Fruit fly (Drosophila melanogaster) whole organism, embryonic: Measurements from ENCODE around the gene Naa80.

Source experiments
- CG10274 ChIP-seq: fragments of 200-800 bp; sonication (Bioruptor generic); optimal IDR thresholded peaks from 3 replicates; lab custom pipeline; 2017; ENCODE audit warnings: missing biosample characterization, mild to moderate bottlenecking, missing genetic modification characterization
- CG12071 ChIP-seq: fragments of 200-800 bp; sonication (Bioruptor generic); optimal IDR thresholded peaks from 3 replicates; lab custom pipeline; 2018; ENCODE audit warnings: missing biosample characterization, mild to moderate bottlenecking, missing genetic modification characterization
- CG12299 ChIP-seq: fragments of 200-800 bp; sonication (Bioruptor generic); optimal IDR thresholded peaks from 2 replicates; lab custom pipeline; 2018; ENCODE audit warnings: missing biosample characterization, mild to moderate bottlenecking, missing genetic modification characterization
- CG12659 ChIP-seq: fragments of 200-800 bp; sonication (Bioruptor generic); optimal IDR thresholded peaks from 3 replicates; lab custom pipeline; 2017; ENCODE audit warnings: mild to moderate bottlenecking, missing biosample characterization, missing genetic modification reagents, missing genetic modification characterization
- CG13424 ChIP-seq: fragments of 200-800 bp; sonication (Bioruptor generic); optimal IDR thresholded peaks from 2 replicates; lab custom pipeline; 2019; ENCODE audit warnings: missing biosample characterization, mild to moderate bottlenecking, missing genetic modification characterization, moderate library complexity
- CG14667 ChIP-seq: fragments of 200-800 bp; sonication (Bioruptor generic); IDR thresholded peaks from 2 replicates; pipeline ENCODE4 v1.3.6; 2022; ENCODE audit warnings: missing biosample characterization, missing genetic modification characterization
- CG1602 ChIP-seq: fragments of 200-800 bp; sonication (Bioruptor generic); optimal IDR thresholded peaks from 3 replicates; lab custom pipeline; 2016; ENCODE audit warnings: missing biosample characterization, missing genetic modification characterization
- CG17186 ChIP-seq: fragments of 200-800 bp; sonication (Bioruptor generic); optimal IDR thresholded peaks from 3 replicates; lab custom pipeline; 2017; ENCODE audit warnings: missing biosample characterization, missing genetic modification reagents, missing genetic modification characterization
- CG17328 ChIP-seq: fragments of 200-800 bp; sonication (Bioruptor generic); IDR thresholded peaks from 2 replicates; pipeline ENCODE4 v1.3.6; 2022; ENCODE audit warnings: missing biosample characterization, missing genetic modification characterization
- CG17359 ChIP-seq: fragments of 200-800 bp; sonication (Bioruptor generic); optimal IDR thresholded peaks from 3 replicates; lab custom pipeline; 2018; ENCODE audit warnings: missing biosample characterization, mild to moderate bottlenecking, missing genetic modification characterization, moderate library complexity
- CG17568 ChIP-seq: fragments of 200-800 bp; sonication (Bioruptor generic); optimal IDR thresholded peaks from 2 replicates; lab custom pipeline; 2018; ENCODE audit warnings: missing biosample characterization, mild to moderate bottlenecking, missing genetic modification characterization, moderate library complexity
- CG2202 ChIP-seq: fragments of 200-800 bp; sonication (Bioruptor generic); optimal IDR thresholded peaks from 2 replicates; lab custom pipeline; 2018; ENCODE audit warnings: missing biosample characterization, mild to moderate bottlenecking, missing genetic modification characterization
- CG32772 ChIP-seq: fragments of 200-800 bp; sonication (Bioruptor generic); IDR thresholded peaks from 2 replicates; pipeline ENCODE4 v1.3.6; 2022; ENCODE audit warnings: missing biosample characterization, missing genetic modification characterization
- CG4282 ChIP-seq: fragments of 200-800 bp; sonication (Bioruptor generic); optimal IDR thresholded peaks from 2 replicates; lab custom pipeline; 2016; ENCODE audit warnings: missing biosample characterization, missing genetic modification characterization
- CG4360 ChIP-seq: fragments of 200-800 bp; sonication (Bioruptor generic); IDR thresholded peaks from 2 replicates; pipeline ENCODE4 v1.3.6; 2022; ENCODE audit warnings: missing biosample characterization, missing genetic modification characterization
- CG43689 ChIP-seq: fragments of 200-800 bp; sonication (Bioruptor generic); IDR thresholded peaks from 2 replicates; pipeline ENCODE4 v1.3.6; 2022; ENCODE audit warnings: missing biosample characterization, missing genetic modification characterization
- CG4820 ChIP-seq: fragments of 200-800 bp; sonication (Bioruptor generic); optimal IDR thresholded peaks from 3 replicates; lab custom pipeline; 2016; ENCODE audit warnings: missing biosample characterization, missing genetic modification characterization
- CG7963 ChIP-seq: fragments of 200-800 bp; sonication (Bioruptor generic); IDR thresholded peaks from 3 replicates; pipeline ENCODE4 v1.3.6; 2022; ENCODE audit warnings: missing biosample characterization, missing genetic modification characterization; ENCODE audit not compliant: partially characterized antibody
- CG8281 ChIP-seq: fragments of 200-800 bp; sonication (Bioruptor generic); optimal IDR thresholded peaks from 2 replicates; lab custom pipeline; 2018; ENCODE audit warnings: missing biosample characterization, mild to moderate bottlenecking, missing genetic modification characterization, moderate library complexity
- D19A ChIP-seq: fragments of 200-800 bp; optimal IDR thresholded peaks from 3 replicates; lab custom pipeline; 2019; ENCODE audit warnings: missing biosample characterization, mild to moderate bottlenecking, missing genetic modification characterization, moderate library complexity
- Dip3 ChIP-seq: fragments of 200-800 bp; sonication (Bioruptor generic); optimal IDR thresholded peaks from 3 replicates; lab custom pipeline; 2016; ENCODE audit warnings: missing biosample characterization, missing genetic modification characterization
- Doc2 ChIP-seq: fragments of 200-800 bp; sonication (Bioruptor generic); IDR thresholded peaks from 2 replicates; pipeline ENCODE4 v1.3.6; 2022; ENCODE audit warnings: missing biosample characterization, missing genetic modification characterization
- Ets97D ChIP-seq: fragments of 200-800 bp; sonication (Bioruptor generic); optimal IDR thresholded peaks from 3 replicates; lab custom pipeline; 2016; ENCODE audit warnings: missing biosample characterization, missing genetic modification characterization
- Fer1 ChIP-seq: fragments of 200-800 bp; sonication (Bioruptor generic); optimal IDR thresholded peaks from 2 replicates; lab custom pipeline; 2017; ENCODE audit warnings: missing biosample characterization, mild to moderate bottlenecking, missing genetic modification characterization
- Fer2 ChIP-seq: fragments of 200-800 bp; sonication (Bioruptor generic); optimal IDR thresholded peaks from 2 replicates; lab custom pipeline; 2018; ENCODE audit warnings: missing biosample characterization, mild to moderate bottlenecking, missing genetic modification characterization, moderate library complexity
- HmgZ ChIP-seq: fragments of 200-800 bp; sonication (Bioruptor generic); optimal IDR thresholded peaks from 2 replicates; lab custom pipeline; 2018; ENCODE audit warnings: missing biosample characterization, mild to moderate bottlenecking, missing genetic modification characterization
- Hmx ChIP-seq: fragments of 200-800 bp; sonication (Bioruptor generic); optimal IDR thresholded peaks from 2 replicates; lab custom pipeline; 2016; ENCODE audit warnings: missing biosample characterization, missing genetic modification characterization
- Lim3 ChIP-seq: fragments of 200-800 bp; sonication (Bioruptor generic); IDR thresholded peaks from 2 replicates; pipeline ENCODE4 v1.3.6; 2022; ENCODE audit warnings: missing biosample characterization, missing genetic modification characterization
- NFAT ChIP-seq: fragments of 200-800 bp; sonication (Bioruptor generic); IDR thresholded peaks from 2 replicates; pipeline ENCODE4 v1.3.6; 2022; ENCODE audit warnings: missing biosample characterization, missing genetic modification characterization
- Oaz ChIP-seq: fragments of 200-800 bp; sonication (Bioruptor generic); IDR thresholded peaks from 2 replicates; pipeline ENCODE4 v1.3.6; 2022; ENCODE audit warnings: missing biosample characterization, missing genetic modification characterization
- Trl ChIP-seq, 3 experiments: fragments of >200 bp in 2 of 3; fragments of 200-800 bp in 1 of 3; sonication (Bioruptor generic) in 1 of 3; optimal IDR thresholded peaks; 2 replicates in 1 of 3; 3 replicates in 2 of 3; lab custom pipeline; 2016 to 2017; ENCODE audit warnings: missing biosample characterization in 1 of 3, missing genetic modification characterization in 1 of 3
- Vsx1 ChIP-seq: fragments of 200-800 bp; sonication (Bioruptor generic); optimal IDR thresholded peaks from 2 replicates; lab custom pipeline; 2017; ENCODE audit warnings: missing biosample characterization, mild to moderate bottlenecking, missing genetic modification characterization, missing genetic modification reagents
- croc ChIP-seq: fragments of 200-800 bp; sonication (Bioruptor generic); conservative IDR thresholded peaks from 3 replicates; pipeline ENCODE4 v1.3.6; 2022; ENCODE audit warnings: missing biosample characterization, missing genetic modification characterization
- emc ChIP-seq: fragments of 200-800 bp; sonication (Bioruptor generic); optimal IDR thresholded peaks from 2 replicates; lab custom pipeline; 2016; ENCODE audit warnings: missing biosample characterization, missing genetic modification characterization
- ems ChIP-seq: fragments of 200-800 bp; sonication (Bioruptor generic); optimal IDR thresholded peaks from 3 replicates; lab custom pipeline; 2016; ENCODE audit warnings: missing biosample characterization, missing genetic modification characterization
- eve ChIP-seq, 2 experiments: fragments of >200 bp; optimal IDR thresholded peaks; 2 replicates each; lab custom pipeline; 2017; ENCODE audit warnings: missing biosample characterization in 2 of 2, missing genetic modification characterization in 2 of 2
- fd3F ChIP-seq: fragments of 200-800 bp; sonication (Bioruptor generic); optimal IDR thresholded peaks from 2 replicates; lab custom pipeline; 2018; ENCODE audit warnings: missing biosample characterization, mild to moderate bottlenecking, missing genetic modification characterization, moderate library complexity
- inv ChIP-seq: fragments of 200-800 bp; sonication (Bioruptor generic); IDR thresholded peaks from 2 replicates; pipeline ENCODE4 v1.3.6; 2022; ENCODE audit warnings: missing biosample characterization, missing genetic modification characterization; ENCODE audit not compliant: partially characterized antibody
- knrl ChIP-seq: fragments of 200-800 bp; sonication (Bioruptor generic); IDR thresholded peaks from 3 replicates; pipeline ENCODE4 v1.3.6; 2022; ENCODE audit warnings: missing biosample characterization, missing genetic modification characterization; ENCODE audit not compliant: partially characterized antibody
- lov ChIP-seq, 2 experiments: fragments of 200-800 bp in 1 of 2; fragments of >200 bp in 1 of 2; sonication (Bioruptor generic) in 1 of 2; IDR thresholded peaks in 1 of 2; optimal IDR thresholded peaks in 1 of 2; 2 replicates in 1 of 2; 3 replicates in 1 of 2; pipeline versions ENCODE4 v1.3.6 to Lab custom; 2017 to 2022; ENCODE audit warnings: missing biosample characterization in 1 of 2, missing genetic modification characterization in 1 of 2
- luna ChIP-seq: fragments of 200-800 bp; sonication (Bioruptor generic); optimal IDR thresholded peaks from 2 replicates; lab custom pipeline; 2016; ENCODE audit warnings: missing biosample characterization, missing genetic modification characterization
- schlank ChIP-seq: fragments of 200-800 bp; sonication (Bioruptor generic); optimal IDR thresholded peaks from 2 replicates; lab custom pipeline; 2018; ENCODE audit warnings: missing biosample characterization, mild to moderate bottlenecking, missing genetic modification characterization
- slbo ChIP-seq: fragments of 200-800 bp; sonication (Bioruptor generic); IDR thresholded peaks from 2 replicates; pipeline ENCODE4 v1.3.6; 2022; ENCODE audit warnings: missing biosample characterization, missing genetic modification characterization
- slou ChIP-seq: fragments of 200-800 bp; sonication (Bioruptor generic); optimal IDR thresholded peaks from 3 replicates; lab custom pipeline; 2016; ENCODE audit warnings: missing biosample characterization, missing genetic modification characterization
- toy ChIP-seq: fragments of 200-800 bp; sonication (Bioruptor generic); IDR thresholded peaks from 2 replicates; pipeline ENCODE4 v1.3.6; 2022; ENCODE audit warnings: missing biosample characterization, missing genetic modification characterization
- trem ChIP-seq: fragments of 200-800 bp; optimal IDR thresholded peaks from 3 replicates; lab custom pipeline; 2019; ENCODE audit warnings: missing biosample characterization, mild to moderate bottlenecking, missing genetic modification characterization, moderate library complexity
- ttk ChIP-seq: fragments of 200-800 bp; sonication (Bioruptor generic); IDR thresholded peaks from 2 replicates; pipeline ENCODE4 v2.1.2; 2022; ENCODE audit warnings: missing biosample characterization, missing genetic modification characterization
- vnd ChIP-seq: fragments of 200-800 bp; sonication (Bioruptor generic); IDR thresholded peaks from 3 replicates; pipeline ENCODE4 v1.3.6; 2022; ENCODE audit warnings: missing biosample characterization, missing genetic modification characterization; ENCODE audit not compliant: partially characterized antibody
- zen ChIP-seq: fragments of 200-800 bp; sonication (Bioruptor generic); optimal IDR thresholded peaks from 3 replicates; lab custom pipeline; 2018; ENCODE audit warnings: missing biosample characterization, mild to moderate bottlenecking, missing genetic modification characterization, moderate library complexity

The Naa80 gene

dm6 chr3R:9777941-9778360 lies 10.3 kb downstream of the Naa80 start, which contains the start of gene RpS29 (continued):
- TF ChIP-seq trem (tag; lab: Kevin White, UChicago) = peak; percentile 92
- TF ChIP-seq CG17359 = peak; percentile 64
- no peak for TF ChIP-seq Hmx (GFP tag; lab: Kevin White, UChicago)
- TF ChIP-seq Fer2 = peak; percentile 70
- TF ChIP-seq CG13424 (tag; lab: Kevin White, UChicago) = peak; percentile 62
- peak; percentile 84 for TF ChIP-seq vnd
- peak; percentile 47 for TF ChIP-seq CG2202 (tag; lab: Kevin White, UChicago)
- TF ChIP-seq CG1602 (GFP tag; lab: Kevin White, UChicago) = peak; percentile 64
- no peak for TF ChIP-seq CG43689 (GFP tag; lab: Robert Waterston, UW)
- TF ChIP-seq slou (GFP tag; lab: Kevin White, UChicago) = peak; percentile 79
- TF ChIP-seq CG17186 (GFP tag; lab: Kevin White, UChicago) = peak; percentile 90
- peak; percentile 79 for TF ChIP-seq CG7963
- TF ChIP-seq slbo = peak; percentile 95
- TF ChIP-seq Lim3 (GFP tag; lab: Robert Waterston, UW) = peak; percentile 46; the same call in 1 of the 2 replicates
- no peak for TF ChIP-seq Trl (optimal IDR thresholded peaks at IDR 0.05; lab: Kevin White, UChicago)
- TF ChIP-seq Trl (GFP tag; optimal IDR thresholded peaks at IDR 0.05; lab: Kevin White, UChicago) = peak; percentile 91
- TF ChIP-seq toy (GFP tag; lab: Robert Waterston, UW) = peak; percentile 51; the same call in 1 of the 2 replicates
- TF ChIP-seq Oaz (GFP tag; lab: Robert Waterston, UW) = peak; percentile 31; the same call in 1 of the 2 replicates
- TF ChIP-seq Ets97D (GFP tag; lab: Kevin White, UChicago) = peak; percentile 98
- TF ChIP-seq CG4282 (GFP tag; lab: Kevin White, UChicago) = peak; percentile 84
- peak; percentile 8 for TF ChIP-seq CG8281 (tag; lab: Kevin White, UChicago)
- peak; percentile 52 for TF ChIP-seq CG4820
- peak; percentile 39 for TF ChIP-seq zen
- peak; percentile 83 for TF ChIP-seq emc (GFP tag; lab: Kevin White, UChicago)
- TF ChIP-seq CG14667 (GFP tag; lab: Robert Waterston, UW) = peak; percentile 54; the same call in 1 of the 2 replicates
- TF ChIP-seq CG12659 (GFP tag; lab: Kevin White, UChicago) = peak; percentile 92
- TF ChIP-seq eve (GFP tag; optimal IDR thresholded peaks at IDR 0.05; lab: Kevin White, UChicago) = no peak
- TF ChIP-seq HmgZ = peak; percentile 95
- peak; percentile 89 for TF ChIP-seq Fer1
- 0 out of 3 replicates have a peak, but pooled peaks have one; percentile 32 for TF ChIP-seq croc (GFP tag; lab: Robert Waterston, UW)
- no peak for TF ChIP-seq CG4360
- TF ChIP-seq ttk = peak; percentile 79
- TF ChIP-seq Doc2 (GFP tag; lab: Robert Waterston, UW) = no peak
- no peak for TF ChIP-seq lov (optimal IDR thresholded peaks at IDR 0.05; lab: Kevin White, UChicago)
- TF ChIP-seq lov (GFP tag; IDR thresholded peaks at IDR 0.05; lab: Robert Waterston, UW) = peak; percentile 62; the same call in 1 of the 3 replicates
- TF ChIP-seq D19A (tag; lab: Kevin White, UChicago) = peak; percentile 34
- peak; percentile 88 for TF ChIP-seq luna (GFP tag; lab: Kevin White, UChicago)
- TF ChIP-seq CG12299 (tag; lab: Kevin White, UChicago) = peak; percentile 66
- TF ChIP-seq CG10274 (GFP tag; lab: Kevin White, UChicago) = peak; percentile 47
- peak; percentile 55 for TF ChIP-seq fd3F (GFP tag; lab: Kevin White, UChicago)
- TF ChIP-seq knrl (GFP tag; lab: Robert Waterston, UW) = peak; percentile 95
- TF ChIP-seq Vsx1 (GFP tag; lab: Kevin White, UChicago) = peak; percentile 72
- TF ChIP-seq schlank = peak; percentile 85
- TF ChIP-seq Dip3 (GFP tag; lab: Kevin White, UChicago) = peak; percentile 72
- TF ChIP-seq CG12071 (GFP tag; lab: Kevin White, UChicago) = peak; percentile 72
- TF ChIP-seq CG17328 (GFP tag; lab: Robert Waterston, UW) = peak; percentile 74
- no peak for TF ChIP-seq CG17568 (GFP tag; lab: Kevin White, UChicago)
- peak; percentile 74 for TF ChIP-seq CG32772 (GFP tag; lab: Robert Waterston, UW)
- TF ChIP-seq ems (GFP tag; lab: Kevin White, UChicago) = peak; percentile 84
- TF ChIP-seq NFAT = peak; percentile 94
- peak; percentile 92 for TF ChIP-seq inv (GFP tag; lab: Robert Waterston, UW)
